Fruit fly (Drosophila melanogaster): ENCODE results near the gene CG11109.

dm6 chr3L:22898444-22898843 is 26.4 kb downstream of the CG11109 start, which contains the start of gene CG11131:
- no peak for TF ChIP-seq ttk (optimal IDR thresholded peaks at IDR 0.05)
- TF ChIP-seq h (optimal IDR thresholded peaks at IDR 0.05) = no peak
- TF ChIP-seq Sin3A (optimal IDR thresholded peaks at IDR 0.05) = no peak
